Worm (Caenorhabditis elegans) whole organism, L4 larva: ENCODE measurements around the gene acs-22.

Experiments used
- F26F4.8 ChIP-seq: fragments of 200-800 bp; sonication (Bioruptor generic); conservative IDR thresholded peaks from 2 replicates; pipeline ENCODE4 v1.3.6; 2022; ENCODE audit warnings: missing genetic modification characterization, missing compliant biosample characterization
- aly-2 ChIP-seq: sonication (generic microtip); optimal IDR thresholded peaks from 2 replicates; lab custom pipeline; 2018; ENCODE audit warnings: missing biosample characterization, missing genetic modification characterization
- ceh-28 ChIP-seq: fragments of 150-350 bp; optimal IDR thresholded peaks from 2 replicates; lab custom pipeline; 2014; ENCODE audit warnings: missing biosample characterization, missing genetic modification reagents, missing genetic modification characterization
- ceh-82 ChIP-seq: sonication (generic microtip); optimal IDR thresholded peaks from 2 replicates; lab custom pipeline; 2017; ENCODE audit warnings: missing biosample characterization, missing genetic modification characterization
- ces-1 ChIP-seq: fragments of 150-350 bp; sonication (generic microtip); optimal IDR thresholded peaks from 4 replicates; lab custom pipeline; 2014; ENCODE audit warnings: missing biosample characterization, missing genetic modification reagents, missing genetic modification characterization
- dve-1 ChIP-seq: sonication (generic microtip); optimal IDR thresholded peaks from 2 replicates; lab custom pipeline; 2017; ENCODE audit warnings: antibody characterized with exemption, mild to moderate bottlenecking, missing genetic modification characterization, missing compliant biosample characterization; ENCODE audit not compliant: insufficient read depth
- egl-27 ChIP-seq: sonication (generic microtip); optimal IDR thresholded peaks from 3 replicates; lab custom pipeline; 2017; ENCODE audit warnings: missing biosample characterization, missing genetic modification reagents, missing genetic modification characterization
- fkh-10 ChIP-seq: fragments of 150-350 bp; optimal IDR thresholded peaks from 2 replicates; lab custom pipeline; 2014; ENCODE audit warnings: missing biosample characterization, missing genetic modification reagents, missing genetic modification characterization
- mxl-3 ChIP-seq: fragments of 200-800 bp; sonication (Bioruptor generic); optimal IDR thresholded peaks from 2 replicates; lab custom pipeline; 2018; ENCODE audit warnings: mild to moderate bottlenecking, missing genetic modification characterization, missing compliant biosample characterization
- nhr-25 ChIP-seq: sonication (generic microtip); optimal IDR thresholded peaks from 2 replicates; lab custom pipeline; 2017; ENCODE audit warnings: missing genetic modification characterization, mild to moderate bottlenecking, missing compliant biosample characterization, antibody characterized with exemption, moderate library complexity, borderline replicate concordance; ENCODE audit not compliant: insufficient read depth
- nhr-76 ChIP-seq: fragments of 150-350 bp; optimal IDR thresholded peaks from 2 replicates; lab custom pipeline; 2014; ENCODE audit warnings: missing biosample characterization, missing genetic modification characterization
- pqm-1 ChIP-seq: sonication (generic microtip); optimal IDR thresholded peaks from 2 replicates; lab custom pipeline; 2017; ENCODE audit warnings: missing biosample characterization, missing genetic modification characterization
- unc-39 ChIP-seq: sonication (generic microtip); optimal IDR thresholded peaks from 2 replicates; lab custom pipeline; 2017; ENCODE audit warnings: missing biosample characterization, missing genetic modification characterization
- ztf-11 ChIP-seq: fragments of 150-350 bp; optimal IDR thresholded peaks from 2 replicates; lab custom pipeline; 2014; ENCODE audit warnings: missing biosample characterization, missing genetic modification characterization

DNA sequence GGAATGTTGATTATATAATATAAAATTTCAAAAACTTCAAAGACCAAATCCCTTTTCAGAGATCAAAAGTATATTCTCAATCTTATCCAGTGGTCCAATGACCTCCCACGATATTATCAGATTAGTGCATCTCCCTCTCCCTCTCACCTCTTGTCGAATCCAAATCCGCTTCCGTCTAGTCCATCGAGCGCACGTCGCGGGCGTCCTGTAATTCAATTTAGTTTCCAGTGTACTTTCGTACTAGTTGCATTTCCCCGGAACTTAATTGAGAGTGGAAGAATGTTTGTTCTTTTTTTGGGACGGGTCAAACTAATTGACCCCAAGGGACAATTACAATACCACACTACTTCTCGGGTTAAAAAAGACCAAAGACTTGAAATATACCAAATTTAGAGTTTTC lies 12.2 kb upstream of the acs-22 start:
- TF ChIP-seq ceh-28 (tag; lab: Kevin White, UChicago): no peak
- TF ChIP-seq nhr-25: no peak
- no peak for TF ChIP-seq fkh-10 (GFP tag; lab: Kevin White, UChicago)
- no peak for TF ChIP-seq aly-2 (tag; lab: Kevin White, UChicago)
- no peak for TF ChIP-seq unc-39 (tag; lab: Kevin White, UChicago)
- no peak for TF ChIP-seq egl-27 (tag; lab: Kevin White, UChicago)
- TF ChIP-seq nhr-76 (tag; lab: Kevin White, UChicago): no peak
- TF ChIP-seq F26F4.8 (GFP tag; lab: Robert Waterston, UW): 0 out of 2 replicates have a peak, but pooled peaks have one; percentile 21
- TF ChIP-seq ces-1: peak; percentile 85
- TF ChIP-seq dve-1 (tag; lab: Kevin White, UChicago): no peak
- TF ChIP-seq ceh-82 (tag; lab: Kevin White, UChicago): no peak
- no peak for TF ChIP-seq pqm-1 (tag; lab: Kevin White, UChicago)
- no peak for TF ChIP-seq mxl-3 (GFP tag; lab: Kevin White, UChicago)
- TF ChIP-seq ztf-11: no peak
